Fruit fly (Drosophila melanogaster) whole organism, embryonic: ENCODE data around the gene Arc42.

ENCODE experiments used
- Antp ChIP-seq: fragments of 200-800 bp; sonication (Bioruptor generic); optimal IDR thresholded peaks from 3 replicates; lab custom pipeline; 2016; ENCODE audit warnings: missing biosample characterization, missing genetic modification characterization
- Asciz ChIP-seq: fragments of 200-800 bp; sonication (Bioruptor generic); optimal IDR thresholded peaks from 2 replicates; lab custom pipeline; 2017; ENCODE audit warnings: missing biosample characterization, mild to moderate bottlenecking, missing genetic modification characterization, missing genetic modification reagents
- B-H2 ChIP-seq: fragments of 200-800 bp; sonication (Bioruptor generic); optimal IDR thresholded peaks from 2 replicates; lab custom pipeline; 2018; ENCODE audit warnings: missing biosample characterization, mild to moderate bottlenecking, missing genetic modification characterization
- CG1024 ChIP-seq: fragments of 200-800 bp; sonication (Bioruptor generic); IDR thresholded peaks from 2 replicates; pipeline ENCODE4 v1.3.6; 2022; ENCODE audit warnings: missing biosample characterization, missing genetic modification characterization
- CG10431 ChIP-seq: fragments of 200-800 bp; sonication (Bioruptor generic); optimal IDR thresholded peaks from 3 replicates; lab custom pipeline; 2018; ENCODE audit warnings: missing biosample characterization, mild to moderate bottlenecking, missing genetic modification characterization
- CG11085 ChIP-seq: fragments of 200-800 bp; sonication (Bioruptor generic); IDR thresholded peaks from 2 replicates; pipeline ENCODE4 v1.3.6; 2022; ENCODE audit warnings: missing biosample characterization, missing genetic modification characterization
- CG11695 ChIP-seq: fragments of 200-800 bp; sonication (Bioruptor generic); IDR thresholded peaks from 3 replicates; pipeline ENCODE4 v1.3.6; 2022; ENCODE audit warnings: missing biosample characterization, missing genetic modification characterization
- CG12155 ChIP-seq: fragments of 200-800 bp; sonication (Bioruptor generic); optimal IDR thresholded peaks from 3 replicates; lab custom pipeline; 2016; ENCODE audit warnings: missing biosample characterization, missing genetic modification characterization
- CG14710 ChIP-seq: fragments of 200-800 bp; sonication (Bioruptor generic); optimal IDR thresholded peaks from 3 replicates; lab custom pipeline; 2019; ENCODE audit warnings: missing biosample characterization, mild to moderate bottlenecking, missing genetic modification characterization, moderate library complexity
- CG15269 ChIP-seq: fragments of 200-800 bp; sonication (Bioruptor generic); optimal IDR thresholded peaks from 2 replicates; lab custom pipeline; 2018; ENCODE audit warnings: missing biosample characterization, mild to moderate bottlenecking, missing genetic modification characterization, moderate library complexity
- CG17385 ChIP-seq: fragments of 200-800 bp; sonication (Bioruptor generic); optimal IDR thresholded peaks from 3 replicates; lab custom pipeline; 2018; ENCODE audit warnings: missing biosample characterization, mild to moderate bottlenecking, missing genetic modification characterization
- CG18476 ChIP-seq: fragments of 200-800 bp; sonication (Bioruptor generic); optimal IDR thresholded peaks from 2 replicates; lab custom pipeline; 2016; ENCODE audit warnings: missing biosample characterization, mild to moderate bottlenecking, missing genetic modification characterization
- CG2202 ChIP-seq: fragments of 200-800 bp; sonication (Bioruptor generic); optimal IDR thresholded peaks from 2 replicates; lab custom pipeline; 2018; ENCODE audit warnings: missing biosample characterization, mild to moderate bottlenecking, missing genetic modification characterization
- CG2712 ChIP-seq: fragments of 200-800 bp; optimal IDR thresholded peaks from 3 replicates; lab custom pipeline; 2019; ENCODE audit warnings: missing biosample characterization, mild to moderate bottlenecking, missing genetic modification characterization, moderate library complexity
- CG32767 ChIP-seq: fragments of 200-800 bp; sonication (Bioruptor generic); IDR thresholded peaks from 2 replicates; pipeline ENCODE4 v1.3.6; 2022; ENCODE audit warnings: missing biosample characterization, missing genetic modification characterization
- CG3847 ChIP-seq: fragments of 200-800 bp; sonication (Bioruptor generic); IDR thresholded peaks from 2 replicates; pipeline ENCODE4 v1.3.6; 2022; ENCODE audit warnings: missing biosample characterization, missing genetic modification characterization
- CG9876 ChIP-seq: fragments of 200-800 bp; sonication (Bioruptor generic); optimal IDR thresholded peaks from 2 replicates; lab custom pipeline; 2016; ENCODE audit warnings: missing biosample characterization, missing genetic modification characterization
- CrebB ChIP-seq: fragments of 200-800 bp; sonication (Bioruptor generic); optimal IDR thresholded peaks from 3 replicates; lab custom pipeline; 2018; ENCODE audit warnings: missing biosample characterization, mild to moderate bottlenecking, missing genetic modification characterization
- D ChIP-seq, 2 experiments: fragments of 200-800 bp in 1 of 2; fragments of >200 bp in 1 of 2; sonication (Bioruptor generic) in 1 of 2; optimal IDR thresholded peaks; 2 replicates in 1 of 2; 3 replicates in 1 of 2; lab custom pipeline; 2017; ENCODE audit warnings: mild to moderate bottlenecking in 1 of 2, missing biosample characterization in 1 of 2, missing genetic modification characterization in 1 of 2, missing genetic modification reagents in 1 of 2
- Doc3 ChIP-seq: fragments of 200-800 bp; sonication (Bioruptor generic); IDR thresholded peaks from 3 replicates; pipeline ENCODE4 v1.3.6; 2022; ENCODE audit warnings: missing biosample characterization, missing genetic modification characterization; ENCODE audit not compliant: partially characterized antibody
- Dref ChIP-seq: fragments of 200-800 bp; sonication (Bioruptor generic); IDR thresholded peaks from 2 replicates; pipeline ENCODE4 v1.3.6; 2022; ENCODE audit warnings: missing biosample characterization, missing genetic modification characterization
- HLH3B ChIP-seq: fragments of 200-800 bp; sonication (Bioruptor generic); IDR thresholded peaks from 2 replicates; pipeline ENCODE4 v1.3.6; 2022; ENCODE audit warnings: missing biosample characterization, missing genetic modification characterization
- HmgD ChIP-seq: fragments of 200-800 bp; sonication (Bioruptor generic); optimal IDR thresholded peaks from 3 replicates; lab custom pipeline; 2016; ENCODE audit warnings: missing biosample characterization, missing genetic modification characterization
- Hr39 ChIP-seq: fragments of >200 bp; optimal IDR thresholded peaks from 2 replicates; lab custom pipeline; 2017
- Hr51 ChIP-seq, 2 experiments: fragments of 200-800 bp; sonication (Bioruptor generic); optimal IDR thresholded peaks; 2 replicates in 1 of 2; 3 replicates in 1 of 2; lab custom pipeline; 2016 to 2018; ENCODE audit warnings: missing biosample characterization in 2 of 2, missing genetic modification characterization in 2 of 2, mild to moderate bottlenecking in 1 of 2, moderate library complexity in 1 of 2
- Lpt ChIP-seq: fragments of >200 bp; optimal IDR thresholded peaks from 2 replicates; lab custom pipeline; 2018; ENCODE audit warnings: missing biosample characterization, missing genetic modification characterization
- MBD-R2 ChIP-seq: fragments of 200-800 bp; sonication (Bioruptor generic); IDR thresholded peaks from 2 replicates; pipeline ENCODE4 v1.3.6; 2022; ENCODE audit warnings: missing biosample characterization, missing genetic modification characterization
- Mad ChIP-seq: fragments of 200-800 bp; sonication (Bioruptor generic); optimal IDR thresholded peaks from 2 replicates; lab custom pipeline; 2016; ENCODE audit warnings: missing biosample characterization, missing genetic modification characterization
- NC2α ChIP-seq: fragments of 200-800 bp; sonication (Bioruptor generic); optimal IDR thresholded peaks from 2 replicates; lab custom pipeline; 2016; ENCODE audit warnings: missing biosample characterization, missing genetic modification characterization
- Neu2 ChIP-seq: fragments of 200-800 bp; sonication (Bioruptor generic); optimal IDR thresholded peaks from 3 replicates; lab custom pipeline; 2016; ENCODE audit warnings: missing biosample characterization, missing genetic modification characterization, borderline replicate concordance
- Stat92E ChIP-seq, 3 experiments: fragments of >200 bp in 2 of 3; fragments of 200-800 bp in 1 of 3; sonication (Bioruptor generic) in 1 of 3; optimal IDR thresholded peaks; 2 replicates each; lab custom pipeline; 2017 to 2019; ENCODE audit warnings: missing biosample characterization in 3 of 3, missing genetic modification characterization in 3 of 3, mild to moderate bottlenecking in 1 of 3, moderate library complexity in 1 of 3
- Trl ChIP-seq, 3 experiments: fragments of >200 bp in 2 of 3; fragments of 200-800 bp in 1 of 3; sonication (Bioruptor generic) in 1 of 3; optimal IDR thresholded peaks; 2 replicates in 1 of 3; 3 replicates in 2 of 3; lab custom pipeline; 2016 to 2017; ENCODE audit warnings: missing biosample characterization in 1 of 3, missing genetic modification characterization in 1 of 3
- ab ChIP-seq: fragments of 200-800 bp; sonication (Bioruptor generic); optimal IDR thresholded peaks from 2 replicates; lab custom pipeline; 2016; ENCODE audit warnings: missing biosample characterization, missing genetic modification characterization
- da ChIP-seq: fragments of 200-800 bp; sonication (Bioruptor generic); optimal IDR thresholded peaks from 2 replicates; lab custom pipeline; 2016; ENCODE audit warnings: missing biosample characterization, missing genetic modification characterization
- emc ChIP-seq: fragments of 200-800 bp; sonication (Bioruptor generic); optimal IDR thresholded peaks from 2 replicates; lab custom pipeline; 2016; ENCODE audit warnings: missing biosample characterization, missing genetic modification characterization
- ems ChIP-seq: fragments of 200-800 bp; sonication (Bioruptor generic); optimal IDR thresholded peaks from 3 replicates; lab custom pipeline; 2016; ENCODE audit warnings: missing biosample characterization, missing genetic modification characterization
- fd102C ChIP-seq: fragments of 200-800 bp; sonication (Bioruptor generic); optimal IDR thresholded peaks from 2 replicates; lab custom pipeline; 2018; ENCODE audit warnings: missing biosample characterization, mild to moderate bottlenecking, missing genetic modification characterization, moderate library complexity
- fd64A ChIP-seq: fragments of 200-800 bp; sonication (Bioruptor generic); optimal IDR thresholded peaks from 3 replicates; lab custom pipeline; 2018; ENCODE audit warnings: missing biosample characterization, mild to moderate bottlenecking, missing genetic modification characterization
- gcm ChIP-seq: fragments of 200-800 bp; sonication (Bioruptor generic); optimal IDR thresholded peaks from 2 replicates; lab custom pipeline; 2019; ENCODE audit warnings: missing biosample characterization, mild to moderate bottlenecking, missing genetic modification characterization, moderate library complexity
- ham ChIP-seq: fragments of 200-800 bp; sonication (Bioruptor generic); IDR thresholded peaks from 2 replicates; pipeline ENCODE4 v1.3.6; 2022; ENCODE audit warnings: missing biosample characterization, missing genetic modification characterization
- jigr1 ChIP-seq: fragments of 200-800 bp; sonication (Bioruptor generic); IDR thresholded peaks from 3 replicates; pipeline ENCODE4 v1.3.6; 2022; ENCODE audit warnings: missing biosample characterization, missing genetic modification characterization
- pho ChIP-seq: fragments of 200-800 bp; sonication (Bioruptor generic); optimal IDR thresholded peaks from 2 replicates; lab custom pipeline; 2016; ENCODE audit warnings: missing biosample characterization, missing genetic modification characterization
- scrt ChIP-seq: fragments of 200-800 bp; sonication (Bioruptor generic); optimal IDR thresholded peaks from 2 replicates; lab custom pipeline; 2018; ENCODE audit warnings: missing biosample characterization, mild to moderate bottlenecking, missing genetic modification characterization, moderate library complexity
- shn ChIP-seq: fragments of 200-800 bp; sonication (Bioruptor generic); optimal IDR thresholded peaks from 3 replicates; lab custom pipeline; 2016; ENCODE audit warnings: missing biosample characterization, missing genetic modification characterization
- sima ChIP-seq: fragments of 200-800 bp; sonication (Bioruptor generic); optimal IDR thresholded peaks from 2 replicates; lab custom pipeline; 2016; ENCODE audit warnings: missing biosample characterization, missing genetic modification characterization
- twi ChIP-seq: fragments of 200-800 bp; optimal IDR thresholded peaks from 2 replicates; lab custom pipeline; 2019; ENCODE audit warnings: missing biosample characterization, mild to moderate bottlenecking, missing genetic modification characterization, moderate library complexity
- vfl ChIP-seq: fragments of 200-800 bp; sonication (Bioruptor generic); optimal IDR thresholded peaks from 2 replicates; lab custom pipeline; 2016; ENCODE audit warnings: missing biosample characterization, missing genetic modification characterization
- vnd ChIP-seq: fragments of 200-800 bp; sonication (Bioruptor generic); IDR thresholded peaks from 3 replicates; pipeline ENCODE4 v1.3.6; 2022; ENCODE audit warnings: missing biosample characterization, missing genetic modification characterization; ENCODE audit not compliant: partially characterized antibody
- wdn ChIP-seq: fragments of 200-800 bp; sonication (Bioruptor generic); IDR thresholded peaks from 2 replicates; pipeline ENCODE4 v1.3.6; 2022; ENCODE audit warnings: missing biosample characterization, missing genetic modification characterization
- zen2 ChIP-seq: fragments of 200-800 bp; sonication (Bioruptor generic); IDR thresholded peaks from 3 replicates; pipeline ENCODE4 v1.3.6; 2022; ENCODE audit warnings: missing biosample characterization, missing genetic modification characterization; ENCODE audit not compliant: partially characterized antibody

The Arc42 gene

dm6 chr3R:19892046-19892445, 14.5 kb downstream of the Arc42 start (continued):
- TF ChIP-seq CG32767: peak; percentile 67
- peak; percentile 13 for TF ChIP-seq CG2202 (tag; lab: Kevin White, UChicago)
- no peak for TF ChIP-seq sima (GFP tag; lab: Kevin White, UChicago)
- TF ChIP-seq CG14710: peak; percentile 41
- TF ChIP-seq CG10431 (GFP tag; lab: Kevin White, UChicago): no peak
- TF ChIP-seq HLH3B (GFP tag; lab: Robert Waterston, UW): peak; percentile 52; the same call in 1 of the 2 replicates
- peak; percentile 26 for TF ChIP-seq scrt (GFP tag; lab: Kevin White, UChicago)
- TF ChIP-seq CG3847 (GFP tag; lab: Robert Waterston, UW): peak; percentile 63
- TF ChIP-seq CG2712: peak; percentile 77
- peak; percentile 29 for TF ChIP-seq vfl (GFP tag; lab: Kevin White, UChicago)
- peak; percentile 13 for TF ChIP-seq CG9876 (GFP tag; lab: Kevin White, UChicago)
- TF ChIP-seq Hr39: no peak
- TF ChIP-seq CrebB (tag; lab: Kevin White, UChicago): peak; percentile 58
- no peak for TF ChIP-seq Stat92E (GFP tag; optimal IDR thresholded peaks at IDR 0.05; lab: Kevin White, UChicago)
- 0 out of 3 replicates have a peak, but pooled peaks have one; percentile 40 for TF ChIP-seq vnd (GFP tag; lab: Robert Waterston, UW)
- TF ChIP-seq NC2α (GFP tag; lab: Kevin White, UChicago): peak; percentile 37
- no peak for TF ChIP-seq fd102C (GFP tag; lab: Kevin White, UChicago)
- peak; percentile 45 for TF ChIP-seq twi (tag; lab: Kevin White, UChicago)
- no peak for TF ChIP-seq Dref
- peak; percentile 33; the same call in 1 of the 3 replicates for TF ChIP-seq zen2
- TF ChIP-seq emc (GFP tag; lab: Kevin White, UChicago): peak; percentile 58
- TF ChIP-seq CG1024 (GFP tag; lab: Robert Waterston, UW): no peak
- peak; percentile 47 for TF ChIP-seq fd64A (GFP tag; lab: Kevin White, UChicago)
- TF ChIP-seq da (GFP tag; lab: Kevin White, UChicago): no peak
- TF ChIP-seq Mad (GFP tag; lab: Kevin White, UChicago): peak; percentile 29
- no peak for TF ChIP-seq Trl (optimal IDR thresholded peaks at IDR 0.05; lab: Kevin White, UChicago)
- TF ChIP-seq Trl (GFP tag; optimal IDR thresholded peaks at IDR 0.05; lab: Kevin White, UChicago): peak; percentile 78
- TF ChIP-seq MBD-R2 (GFP tag; lab: Robert Waterston, UW): peak; percentile 34; the same call in 1 of the 2 replicates
- no peak for TF ChIP-seq Lpt (GFP tag; lab: Kevin White, UChicago)
- TF ChIP-seq wdn: peak; percentile 59; the same call in 1 of the 2 replicates
- TF ChIP-seq ham (GFP tag; lab: Robert Waterston, UW): no peak
- TF ChIP-seq jigr1 (GFP tag; lab: Robert Waterston, UW): peak; percentile 61; the same call in 2 of the 3 replicates
- peak; percentile 81 for TF ChIP-seq CG11695
- TF ChIP-seq D (optimal IDR thresholded peaks at IDR 0.05; lab: Kevin White, UChicago): no peak
- peak; percentile 59 for TF ChIP-seq D (GFP tag; optimal IDR thresholded peaks at IDR 0.05; lab: Kevin White, UChicago)
- peak; percentile 85 for TF ChIP-seq Antp (GFP tag; lab: Kevin White, UChicago)
- peak; percentile 14 for TF ChIP-seq pho (GFP tag; lab: Kevin White, UChicago)
- TF ChIP-seq CG17385 (GFP tag; lab: Kevin White, UChicago): peak; percentile 63
- TF ChIP-seq Asciz (GFP tag; lab: Kevin White, UChicago): peak; percentile 63
- no peak for TF ChIP-seq Doc3
- peak; percentile 11 to 76 for TF ChIP-seq Hr51 (GFP tag; optimal IDR thresholded peaks at IDR 0.05; lab: Kevin White, UChicago)
- TF ChIP-seq ab: no peak
- TF ChIP-seq shn (GFP tag; lab: Kevin White, UChicago): peak; percentile 75
- TF ChIP-seq CG12155 (GFP tag; lab: Kevin White, UChicago): peak; percentile 49
- TF ChIP-seq CG18476 (GFP tag; lab: Kevin White, UChicago): peak; percentile 49
- TF ChIP-seq B-H2 (GFP tag; lab: Kevin White, UChicago): peak; percentile 32
- peak; percentile 45; the same call in 1 of the 2 replicates for TF ChIP-seq CG11085
- peak; percentile 55 for TF ChIP-seq gcm (GFP tag; lab: Kevin White, UChicago)
- TF ChIP-seq Neu2 (GFP tag; lab: Kevin White, UChicago): peak; percentile 31
- peak; percentile 74 for TF ChIP-seq CG15269 (tag; lab: Kevin White, UChicago)
- peak; percentile 31 for TF ChIP-seq HmgD (GFP tag; lab: Kevin White, UChicago)
- TF ChIP-seq ems (GFP tag; lab: Kevin White, UChicago): peak; percentile 80
